Comparison of ENCODE assay signal across 5 worm cellular contexts in genomic region chrIII:89155-89554, ce11.
TF ChIP-seq lines count a peak whose summit lies in the region.

No protein-coding gene starts in this region.

TF ChIP-seq in whole organism, L1 larva, 84 proteins besides CTCF, POLR2A, EP300 and RAD21 (continues in another document):
- no peak for TF ChIP-seq sox-4 (tag; optimal IDR thresholded peaks at IDR 0.05; lab: Kevin White, UChicago)
- TF ChIP-seq nhr-77 (tag; optimal IDR thresholded peaks at IDR 0.05; lab: Kevin White, UChicago) = peak; percentile 42
- TF ChIP-seq nhr-71 (tag; optimal IDR thresholded peaks at IDR 0.05; lab: Kevin White, UChicago) = peak; percentile 76
- TF ChIP-seq pqm-1 (tag; optimal IDR thresholded peaks at IDR 0.05; lab: Kevin White, UChicago) = no peak
- TF ChIP-seq ets-5 (GFP tag; IDR thresholded peaks at IDR 0.05; lab: Robert Waterston, UW) = no peak
- TF ChIP-seq fos-1 (tag; optimal IDR thresholded peaks at IDR 0.05; lab: Kevin White, UChicago) = peak; percentile 13
- TF ChIP-seq ceh-90 (tag; optimal IDR thresholded peaks at IDR 0.05; lab: Kevin White, UChicago) = no peak
- TF ChIP-seq pag-3 (tag; optimal IDR thresholded peaks at IDR 0.05; lab: Kevin White, UChicago; ENCODE audit: borderline replicate concordance, insufficient read depth) = no peak
- TF ChIP-seq C34B4.2 (tag; optimal IDR thresholded peaks at IDR 0.05; lab: Kevin White, UChicago) = no peak
- no peak for TF ChIP-seq nhr-12 (tag; optimal IDR thresholded peaks at IDR 0.05; lab: Kevin White, UChicago)
- TF ChIP-seq lin-35 (GFP tag; optimal IDR thresholded peaks at IDR 0.05; lab: Kevin White, UChicago) = peak; percentile 15 to 56
- no peak for TF ChIP-seq fkh-8 (tag; optimal IDR thresholded peaks at IDR 0.05; lab: Kevin White, UChicago)
- TF ChIP-seq F16B12.6 (tag; optimal IDR thresholded peaks at IDR 0.05; lab: Kevin White, UChicago) = no peak
- no peak for TF ChIP-seq ztf-4 (tag; optimal IDR thresholded peaks at IDR 0.05; lab: Kevin White, UChicago)
- TF ChIP-seq zag-1 (tag; optimal IDR thresholded peaks at IDR 0.05; lab: Kevin White, UChicago) = no peak
- TF ChIP-seq rnt-1 (tag; optimal IDR thresholded peaks at IDR 0.05; lab: Kevin White, UChicago) = peak; percentile 60
- TF ChIP-seq pax-3 (tag; optimal IDR thresholded peaks at IDR 0.05; lab: Kevin White, UChicago) = peak; percentile 35
- no peak for TF ChIP-seq ceh-88 (GFP tag; IDR thresholded peaks at IDR 0.05; lab: Robert Waterston, UW)
- TF ChIP-seq ces-1 (GFP tag; optimal IDR thresholded peaks at IDR 0.05; lab: Kevin White, UChicago) = no peak

TF ChIP-seq in whole organism, L3 larva, 47 proteins besides CTCF, POLR2A, EP300 and RAD21 (continues in another document):
- TF ChIP-seq pqm-1 (tag; optimal IDR thresholded peaks at IDR 0.05; lab: Kevin White, UChicago) (peak; percentile 11), mml-1 (tag; optimal IDR thresholded peaks at IDR 0.05; lab: Kevin White, UChicago) (no peak), ztf-11 (tag; optimal IDR thresholded peaks at IDR 0.05; lab: Kevin White, UChicago) (no peak), egl-5 (tag; optimal IDR thresholded peaks at IDR 0.05; lab: Kevin White, UChicago) (no peak), egl-27 (tag; optimal IDR thresholded peaks at IDR 0.05; lab: Kevin White, UChicago) (no peak), nfya-1 (tag; optimal IDR thresholded peaks at IDR 0.05; lab: Kevin White, UChicago; ENCODE audit: insufficient read depth) (peak; percentile 48), nhr-23 (tag; optimal IDR thresholded peaks at IDR 0.05; lab: Kevin White, UChicago) (peak; percentile 6), aly-2 (tag; optimal IDR thresholded peaks at IDR 0.05; lab: Kevin White, UChicago) (peak; percentile 37), lsy-12 (tag; optimal IDR thresholded peaks at IDR 0.05; lab: Kevin White, UChicago) (peak; percentile 55), jun-1 (tag; optimal IDR thresholded peaks at IDR 0.05; lab: Kevin White, UChicago) (peak; percentile 15), elt-3 (tag; optimal IDR thresholded peaks at IDR 0.05; lab: Kevin White, UChicago) (no peak), tbx-2 (tag; optimal IDR thresholded peaks at IDR 0.05; lab: Kevin White, UChicago) (peak; percentile 37), R02D3.7 (tag; optimal IDR thresholded peaks at IDR 0.05; lab: Kevin White, UChicago) (peak; percentile 63), elt-1 (tag; optimal IDR thresholded peaks at IDR 0.05; lab: Kevin White, UChicago) (no peak), nhr-43 (tag; optimal IDR thresholded peaks at IDR 0.05; lab: Kevin White, UChicago; ENCODE audit: poor library complexity, severe bottlenecking) (peak; percentile 40), ama-1 (optimal IDR thresholded peaks at IDR 0.05; lab: Kevin White, UChicago) (peak; percentile 74), mdl-1 (tag; optimal IDR thresholded peaks at IDR 0.05; lab: Kevin White, UChicago) (no peak), elt-2 (tag; optimal IDR thresholded peaks at IDR 0.05; lab: Kevin White, UChicago) (peak; percentile 48), ztf-4 (tag; optimal IDR thresholded peaks at IDR 0.05; lab: Kevin White, UChicago) (peak; percentile 28)

TF ChIP-seq in whole organism, early embryonic, 17 proteins besides CTCF, POLR2A, EP300 and RAD21:
- TF ChIP-seq ama-1 (optimal IDR thresholded peaks at IDR 0.05; lab: Kevin White, UChicago) = peak; percentile 4
- no peak for TF ChIP-seq hnd-1 (tag; optimal IDR thresholded peaks at IDR 0.05; lab: Kevin White, UChicago)
- peak; percentile 76 for TF ChIP-seq pes-1 (GFP tag; IDR thresholded peaks at IDR 0.05; lab: Robert Waterston, UW)
- peak; percentile 44 for TF ChIP-seq tra-4 (tag; optimal IDR thresholded peaks at IDR 0.05; lab: Kevin White, UChicago)
- no peak for TF ChIP-seq ets-7 (tag; optimal IDR thresholded peaks at IDR 0.05; lab: Kevin White, UChicago)
- no peak for TF ChIP-seq ceh-13 (GFP tag; optimal IDR thresholded peaks at IDR 0.05; lab: Kevin White, UChicago)
- TF ChIP-seq B0310.2 (tag; optimal IDR thresholded peaks at IDR 0.05; lab: Kevin White, UChicago) = no peak
- no peak for TF ChIP-seq tbx-11 (GFP tag; IDR thresholded peaks at IDR 0.05; lab: Robert Waterston, UW)
- peak; percentile 52 for TF ChIP-seq F13C5.2 (tag; optimal IDR thresholded peaks at IDR 0.05; lab: Kevin White, UChicago)
- TF ChIP-seq aly-1 (tag; optimal IDR thresholded peaks at IDR 0.05; lab: Kevin White, UChicago) = no peak
- no peak for TF ChIP-seq hmg-4 (GFP tag; optimal IDR thresholded peaks at IDR 0.05; lab: Kevin White, UChicago)
- TF ChIP-seq ceh-36 (tag; optimal IDR thresholded peaks at IDR 0.05; lab: Kevin White, UChicago) = peak; percentile 66
- peak; percentile 76 for TF ChIP-seq sea-1 (GFP tag; conservative IDR thresholded peaks at IDR 0.05; lab: Robert Waterston, UW)
- TF ChIP-seq scrt-1 (GFP tag; IDR thresholded peaks at IDR 0.05; lab: Robert Waterston, UW) = no peak
- peak; percentile 12 for TF ChIP-seq hmbx-1 (tag; optimal IDR thresholded peaks at IDR 0.05; lab: Kevin White, UChicago)
- peak; percentile 67 for TF ChIP-seq flt-1 (GFP tag; IDR thresholded peaks at IDR 0.05; lab: Robert Waterston, UW)

TF ChIP-seq in whole organism, midembryonic, 9 proteins besides CTCF, POLR2A, EP300 and RAD21:
- 0 out of 2 replicates have a peak, but pooled peaks have one; percentile 35 for TF ChIP-seq ztf-23 (GFP tag; IDR thresholded peaks at IDR 0.05; lab: Robert Waterston, UW)
- 0 out of 2 replicates have a peak, but pooled peaks have one; percentile 26 for TF ChIP-seq ztf-29 (GFP tag; IDR thresholded peaks at IDR 0.05; lab: Robert Waterston, UW)
- peak; percentile 81 for TF ChIP-seq flt-1 (GFP tag; IDR thresholded peaks at IDR 0.05; lab: Robert Waterston, UW)
- peak; percentile 69; the same call in 1 of the 2 replicates for TF ChIP-seq tab-1 (GFP tag; IDR thresholded peaks at IDR 0.05; lab: Robert Waterston, UW)
- TF ChIP-seq med-1 (GFP tag; optimal IDR thresholded peaks at IDR 0.05; lab: Kevin White, UChicago; ENCODE audit: insufficient read depth) = no peak
- no peak for TF ChIP-seq klf-2 (GFP tag; conservative IDR thresholded peaks at IDR 0.05; lab: Robert Waterston, UW)
- 0 out of 2 replicates have a peak, but pooled peaks have one; percentile 28 for TF ChIP-seq T22C8.4 (GFP tag; IDR thresholded peaks at IDR 0.05; lab: Robert Waterston, UW)
- TF ChIP-seq ref-1 (GFP tag; conservative IDR thresholded peaks at IDR 0.05; lab: Robert Waterston, UW) = peak; percentile 44; the same call in 1 of the 2 replicates
- TF ChIP-seq cog-1 (tag; optimal IDR thresholded peaks at IDR 0.05; lab: Kevin White, UChicago) = no peak
TF ChIP-seq in whole organism, midembryonic: peak in this region for 6.

TF ChIP-seq in whole organism, young adult, 124 proteins besides CTCF, POLR2A, EP300 and RAD21 (continues in another document):
- TF ChIP-seq rec-8 (tag; optimal IDR thresholded peaks at IDR 0.05; lab: Kevin White, UChicago) (peak; percentile 29 to 54), cebp-2 (GFP tag; IDR thresholded peaks at IDR 0.05; lab: Robert Waterston, UW) (peak; percentile 73; the same call in 1 of the 2 replicates), akir-1 (GFP tag; optimal IDR thresholded peaks at IDR 0.05; lab: Kevin White, UChicago) (no peak), F10E7.11 (tag; optimal IDR thresholded peaks at IDR 0.05; lab: Kevin White, UChicago) (no peak), nfyb-1 (GFP tag; IDR thresholded peaks at IDR 0.05; lab: Robert Waterston, UW) (peak; percentile 35; the same call in 1 of the 2 replicates), mel-28 (tag; optimal IDR thresholded peaks at IDR 0.05; lab: Kevin White, UChicago; ENCODE audit: borderline replicate concordance) (no peak), B0019.2 (GFP tag; conservative IDR thresholded peaks at IDR 0.05; lab: Robert Waterston, UW) (peak; percentile 64; the same call in 1 of the 2 replicates), gei-17 (GFP tag; optimal IDR thresholded peaks at IDR 0.05; lab: Kevin White, UChicago) (no peak), lin-26 (GFP tag; IDR thresholded peaks at IDR 0.05; lab: Robert Waterston, UW) (peak; percentile 86), madf-10 (tag; optimal IDR thresholded peaks at IDR 0.05; lab: Kevin White, UChicago) (peak; percentile 62), rpc-1 (optimal IDR thresholded peaks at IDR 0.05; lab: Kevin White, UChicago) (peak; percentile 54), rpc-1 (tag; optimal IDR thresholded peaks at IDR 0.05; lab: Kevin White, UChicago) (peak; percentile 83), Y56A3A.18 (GFP tag; IDR thresholded peaks at IDR 0.05; lab: Robert Waterston, UW) (peak; percentile 83; the same call in 1 of the 2 replicates), pha-4 (tag; optimal IDR thresholded peaks at IDR 0.05; lab: Kevin White, UChicago) (no peak), ztf-25 (GFP tag; IDR thresholded peaks at IDR 0.05; lab: Robert Waterston, UW) (peak; percentile 86), T07F8.4 (tag; optimal IDR thresholded peaks at IDR 0.05; lab: Kevin White, UChicago) (peak; percentile 19), madf-6 (GFP tag; IDR thresholded peaks at IDR 0.05; lab: Robert Waterston, UW) (peak; percentile 75), mcd-1 (GFP tag; IDR thresholded peaks at IDR 0.05; lab: Robert Waterston, UW) (peak; percentile 53), nfya-2 (GFP tag; IDR thresholded peaks at IDR 0.05; lab: Robert Waterston, UW) (peak; percentile 71; the same call in 1 of the 2 replicates), Y53F4B.3 (GFP tag; IDR thresholded peaks at IDR 0.05; lab: Robert Waterston, UW) (peak; percentile 68), unc-130 (GFP tag; optimal IDR thresholded peaks at IDR 0.05; lab: Kevin White, UChicago) (peak; percentile 61), F49E8.2 (tag; optimal IDR thresholded peaks at IDR 0.05; lab: Kevin White, UChicago; ENCODE audit: insufficient read depth) (peak; percentile 64), D2030.7 (GFP tag; IDR thresholded peaks at IDR 0.05; lab: Robert Waterston, UW) (peak; percentile 91), egrh-3 (GFP tag; IDR thresholded peaks at IDR 0.05; lab: Robert Waterston, UW) (no peak), nfya-1 (tag; optimal IDR thresholded peaks at IDR 0.05; lab: Kevin White, UChicago; ENCODE audit: borderline replicate concordance, insufficient read depth) (no peak), C17E4.6 (GFP tag; IDR thresholded peaks at IDR 0.05; lab: Robert Waterston, UW) (peak; percentile 71), let-607 (tag; optimal IDR thresholded peaks at IDR 0.05; lab: Kevin White, UChicago) (peak in 1 of 2 experiments; percentile 18), ceh-27 (GFP tag; optimal IDR thresholded peaks at IDR 0.05; lab: Kevin White, UChicago) (peak; percentile 42), attf-5 (GFP tag; optimal IDR thresholded peaks at IDR 0.05; lab: Kevin White, UChicago) (peak; percentile 41), ztf-28 (GFP tag; IDR thresholded peaks at IDR 0.05; lab: Robert Waterston, UW) (no peak), zim-3 (tag; optimal IDR thresholded peaks at IDR 0.05; lab: Kevin White, UChicago) (peak; percentile 92), F23B12.7 (tag; optimal IDR thresholded peaks at IDR 0.05; lab: Kevin White, UChicago; ENCODE audit: insufficient read depth) (peak; percentile 74), unc-62 (GFP tag; optimal IDR thresholded peaks at IDR 0.05; lab: Kevin White, UChicago) (no peak), ets-4 (GFP tag; optimal IDR thresholded peaks at IDR 0.05; lab: Kevin White, UChicago) (no peak)

Comparison
In these comparisons a context has a peak if more than half of its experiments do, and no peak if none do; other contexts are left out.
1. Of the 8 proteins assayed by ChIP-seq in both whole organism, young adult and whole organism, L1 larva: peak only in whole organism, young adult: snpc-4 and unc-130; only in whole organism, L1 larva: dpl-1; in both: ama-1 and nhr-90; in neither: 1; mixed calls (peak in some experiments, not most) for 2.